Fruit fly (Drosophila melanogaster) whole organism, embryonic: ENCODE results near the gene Nup98-96.

Experiments
- ATbp ChIP-seq: fragments of 200-800 bp; sonication (Bioruptor generic); optimal IDR thresholded peaks from 2 replicates; lab custom pipeline; 2017; ENCODE audit warnings: missing biosample characterization, mild to moderate bottlenecking, missing genetic modification characterization, missing genetic modification reagents
- Bgb ChIP-seq: fragments of 200-800 bp; sonication (Bioruptor generic); IDR thresholded peaks from 2 replicates; pipeline ENCODE4 v1.3.6; 2022; ENCODE audit warnings: missing biosample characterization, missing genetic modification characterization; ENCODE audit not compliant: partially characterized antibody
- CG12236 ChIP-seq: fragments of 200-800 bp; sonication (Bioruptor generic); optimal IDR thresholded peaks from 2 replicates; lab custom pipeline; 2016; ENCODE audit warnings: missing biosample characterization, missing genetic modification characterization
- CG13287 ChIP-seq: fragments of 200-800 bp; sonication (Bioruptor generic); IDR thresholded peaks from 2 replicates; pipeline ENCODE4 v1.3.6; 2022; ENCODE audit warnings: missing biosample characterization, missing genetic modification characterization; ENCODE audit not compliant: partially characterized antibody
- CG13775 ChIP-seq: fragments of 200-800 bp; sonication (Bioruptor generic); optimal IDR thresholded peaks from 3 replicates; lab custom pipeline; 2017; ENCODE audit warnings: missing biosample characterization, mild to moderate bottlenecking, missing genetic modification characterization
- CG14667 ChIP-seq: fragments of 200-800 bp; sonication (Bioruptor generic); IDR thresholded peaks from 2 replicates; pipeline ENCODE4 v1.3.6; 2022; ENCODE audit warnings: missing biosample characterization, missing genetic modification characterization
- CG17328 ChIP-seq: fragments of 200-800 bp; sonication (Bioruptor generic); IDR thresholded peaks from 2 replicates; pipeline ENCODE4 v1.3.6; 2022; ENCODE audit warnings: missing biosample characterization, missing genetic modification characterization
- CG2712 ChIP-seq: fragments of 200-800 bp; optimal IDR thresholded peaks from 3 replicates; lab custom pipeline; 2019; ENCODE audit warnings: missing biosample characterization, mild to moderate bottlenecking, missing genetic modification characterization, moderate library complexity
- CG30403 ChIP-seq: fragments of 200-800 bp; sonication (Bioruptor generic); optimal IDR thresholded peaks from 3 replicates; lab custom pipeline; 2016; ENCODE audit warnings: missing biosample characterization, missing genetic modification characterization
- CG3995 ChIP-seq: fragments of 200-800 bp; sonication (Bioruptor generic); optimal IDR thresholded peaks from 3 replicates; lab custom pipeline; 2016; ENCODE audit warnings: missing biosample characterization, missing genetic modification characterization
- CG42726 ChIP-seq: fragments of 200-800 bp; sonication (Bioruptor generic); IDR thresholded peaks from 2 replicates; pipeline ENCODE4 v1.3.6; 2022; ENCODE audit warnings: missing biosample characterization, missing genetic modification characterization; ENCODE audit not compliant: partially characterized antibody
- CG43689 ChIP-seq: fragments of 200-800 bp; sonication (Bioruptor generic); IDR thresholded peaks from 2 replicates; pipeline ENCODE4 v1.3.6; 2022; ENCODE audit warnings: missing biosample characterization, missing genetic modification characterization
- CG5180 ChIP-seq: fragments of 200-800 bp; sonication (Bioruptor generic); optimal IDR thresholded peaks from 3 replicates; lab custom pipeline; 2017; ENCODE audit warnings: missing biosample characterization, missing genetic modification characterization, mild to moderate bottlenecking, moderate library complexity, missing genetic modification reagents
- CG6175 ChIP-seq: fragments of 200-800 bp; sonication (Bioruptor generic); IDR thresholded peaks from 3 replicates; pipeline ENCODE4 v1.3.6; 2022; ENCODE audit warnings: missing biosample characterization, missing genetic modification characterization
- CG6272 ChIP-seq: fragments of 200-800 bp; sonication (Bioruptor generic); IDR thresholded peaks from 2 replicates; pipeline ENCODE4 v1.3.6; 2022; ENCODE audit warnings: missing biosample characterization, missing genetic modification characterization
- CG6654 ChIP-seq: fragments of 200-800 bp; sonication (Bioruptor generic); optimal IDR thresholded peaks from 2 replicates; lab custom pipeline; 2017; ENCODE audit warnings: missing biosample characterization, mild to moderate bottlenecking, missing genetic modification characterization
- CG6813 ChIP-seq: fragments of 200-800 bp; sonication (Bioruptor generic); optimal IDR thresholded peaks from 2 replicates; lab custom pipeline; 2017; ENCODE audit warnings: missing biosample characterization, missing genetic modification characterization, mild to moderate bottlenecking, moderate library complexity, missing genetic modification reagents
- CG7987 ChIP-seq: fragments of 200-800 bp; sonication (Bioruptor generic); optimal IDR thresholded peaks from 2 replicates; lab custom pipeline; 2018; ENCODE audit warnings: missing biosample characterization, mild to moderate bottlenecking, missing genetic modification characterization, moderate library complexity
- CG9215 ChIP-seq: fragments of 200-800 bp; sonication (Bioruptor generic); IDR thresholded peaks from 2 replicates; pipeline ENCODE4 v1.3.6; 2022; ENCODE audit warnings: missing biosample characterization, missing genetic modification characterization
- CG9727 ChIP-seq: fragments of 200-800 bp; sonication (Bioruptor generic); optimal IDR thresholded peaks from 3 replicates; lab custom pipeline; 2017; ENCODE audit warnings: missing biosample characterization, mild to moderate bottlenecking, missing genetic modification characterization
- Kr ChIP-seq: fragments of 200-800 bp; sonication (Bioruptor generic); optimal IDR thresholded peaks from 2 replicates; lab custom pipeline; 2017; ENCODE audit warnings: missing biosample characterization, mild to moderate bottlenecking, missing genetic modification characterization
- Lim3 ChIP-seq: fragments of 200-800 bp; sonication (Bioruptor generic); IDR thresholded peaks from 2 replicates; pipeline ENCODE4 v1.3.6; 2022; ENCODE audit warnings: missing biosample characterization, missing genetic modification characterization
- Meics ChIP-seq: fragments of 200-800 bp; sonication (Bioruptor generic); optimal IDR thresholded peaks from 2 replicates; lab custom pipeline; 2017; ENCODE audit warnings: missing biosample characterization, mild to moderate bottlenecking, missing genetic modification characterization
- Nf-YA ChIP-seq: fragments of 200-800 bp; sonication (Bioruptor generic); IDR thresholded peaks from 2 replicates; pipeline ENCODE4 v1.3.6; 2022; ENCODE audit warnings: missing biosample characterization, missing genetic modification characterization
- Nf-YB ChIP-seq: fragments of 200-800 bp; sonication (Bioruptor generic); optimal IDR thresholded peaks from 3 replicates; lab custom pipeline; 2019; ENCODE audit warnings: missing biosample characterization, mild to moderate bottlenecking, missing genetic modification characterization, moderate library complexity
- Ravus ChIP-seq: fragments of 200-800 bp; sonication (Bioruptor generic); IDR thresholded peaks from 2 replicates; pipeline ENCODE4 v1.3.6; 2022; ENCODE audit warnings: missing biosample characterization, missing genetic modification characterization
- Sox100B ChIP-seq: fragments of 200-800 bp; sonication (Bioruptor generic); optimal IDR thresholded peaks from 3 replicates; lab custom pipeline; 2018; ENCODE audit warnings: missing biosample characterization, mild to moderate bottlenecking, missing genetic modification characterization
- ac ChIP-seq: fragments of 200-800 bp; sonication (Bioruptor generic); optimal IDR thresholded peaks from 3 replicates; lab custom pipeline; 2017; ENCODE audit warnings: missing biosample characterization, mild to moderate bottlenecking, missing genetic modification characterization
- al ChIP-seq: fragments of 200-800 bp; sonication (Bioruptor generic); IDR thresholded peaks from 2 replicates; pipeline ENCODE4 v1.3.6; 2022; ENCODE audit warnings: missing biosample characterization, missing genetic modification characterization
- amos ChIP-seq: fragments of 200-800 bp; sonication (Bioruptor generic); IDR thresholded peaks from 2 replicates; pipeline ENCODE4 v1.3.6; 2022; ENCODE audit warnings: missing biosample characterization, missing genetic modification characterization; ENCODE audit not compliant: partially characterized antibody
- btn ChIP-seq: fragments of 200-800 bp; sonication (Bioruptor generic); optimal IDR thresholded peaks from 2 replicates; lab custom pipeline; 2016; ENCODE audit warnings: missing biosample characterization, missing genetic modification characterization
- cad ChIP-seq: fragments of >200 bp; optimal IDR thresholded peaks from 2 replicates; lab custom pipeline; 2017; ENCODE audit warnings: missing biosample characterization, missing genetic modification characterization
- caup ChIP-seq: fragments of 200-800 bp; sonication (Bioruptor generic); optimal IDR thresholded peaks from 3 replicates; lab custom pipeline; 2017; ENCODE audit warnings: missing biosample characterization, mild to moderate bottlenecking, missing genetic modification characterization, moderate library complexity; ENCODE audit not compliant: severe bottlenecking
- chif ChIP-seq, 2 experiments: fragments of 200-800 bp; sonication (Bioruptor generic); optimal IDR thresholded peaks; 3 replicates each; lab custom pipeline; 2016; ENCODE audit warnings: missing biosample characterization in 2 of 2, missing genetic modification characterization in 2 of 2
- eve ChIP-seq, 2 experiments: fragments of >200 bp; optimal IDR thresholded peaks; 2 replicates each; lab custom pipeline; 2017; ENCODE audit warnings: missing biosample characterization in 2 of 2, missing genetic modification characterization in 2 of 2
- gcm ChIP-seq: fragments of 200-800 bp; sonication (Bioruptor generic); optimal IDR thresholded peaks from 2 replicates; lab custom pipeline; 2019; ENCODE audit warnings: missing biosample characterization, mild to moderate bottlenecking, missing genetic modification characterization, moderate library complexity
- gro ChIP-seq: fragments of 200-800 bp; sonication (Bioruptor generic); optimal IDR thresholded peaks from 2 replicates; lab custom pipeline; 2016; ENCODE audit warnings: missing biosample characterization, missing genetic modification characterization
- gsb ChIP-seq: fragments of 200-800 bp; sonication (Bioruptor generic); IDR thresholded peaks from 2 replicates; pipeline ENCODE4 v1.3.6; 2022; ENCODE audit warnings: missing biosample characterization, missing genetic modification characterization
- jing ChIP-seq: fragments of 200-800 bp; sonication (Bioruptor generic); optimal IDR thresholded peaks from 2 replicates; lab custom pipeline; 2018; ENCODE audit warnings: missing biosample characterization, mild to moderate bottlenecking, missing genetic modification characterization
- knrl ChIP-seq: fragments of 200-800 bp; sonication (Bioruptor generic); IDR thresholded peaks from 3 replicates; pipeline ENCODE4 v1.3.6; 2022; ENCODE audit warnings: missing biosample characterization, missing genetic modification characterization; ENCODE audit not compliant: partially characterized antibody
- mirr ChIP-seq: fragments of 200-800 bp; sonication (Bioruptor generic); optimal IDR thresholded peaks from 3 replicates; lab custom pipeline; 2018; ENCODE audit warnings: missing biosample characterization, mild to moderate bottlenecking, missing genetic modification characterization
- pb ChIP-seq: fragments of 200-800 bp; sonication (Bioruptor generic); optimal IDR thresholded peaks from 3 replicates; lab custom pipeline; 2016; ENCODE audit warnings: missing biosample characterization, missing genetic modification characterization
- psq ChIP-seq: fragments of 200-800 bp; sonication (Bioruptor generic); optimal IDR thresholded peaks from 2 replicates; lab custom pipeline; 2017; ENCODE audit warnings: missing biosample characterization, missing genetic modification characterization
- pum ChIP-seq: fragments of 200-800 bp; sonication (Bioruptor generic); optimal IDR thresholded peaks from 2 replicates; lab custom pipeline; 2016; ENCODE audit warnings: missing biosample characterization, missing genetic modification characterization
- ranshi ChIP-seq: fragments of 200-800 bp; sonication (Bioruptor generic); IDR thresholded peaks from 2 replicates; pipeline ENCODE4 v1.3.6; 2022; ENCODE audit warnings: missing biosample characterization, missing genetic modification characterization
- sd ChIP-seq: fragments of 200-800 bp; sonication (Bioruptor generic); optimal IDR thresholded peaks from 3 replicates; lab custom pipeline; 2018; ENCODE audit warnings: missing biosample characterization, mild to moderate bottlenecking, missing genetic modification characterization, moderate library complexity
- sens ChIP-seq: fragments of 200-800 bp; sonication (Bioruptor generic); peaks from one replicate; lab custom pipeline; 2016; ENCODE audit warnings: missing biosample characterization, missing genetic modification characterization
- trem ChIP-seq: fragments of 200-800 bp; optimal IDR thresholded peaks from 3 replicates; lab custom pipeline; 2019; ENCODE audit warnings: missing biosample characterization, mild to moderate bottlenecking, missing genetic modification characterization, moderate library complexity
- wek ChIP-seq: fragments of 200-800 bp; sonication (Bioruptor generic); optimal IDR thresholded peaks from 3 replicates; lab custom pipeline; 2018; ENCODE audit warnings: missing biosample characterization, mild to moderate bottlenecking, missing genetic modification characterization, moderate library complexity

The Nup98-96 gene

DNA sequence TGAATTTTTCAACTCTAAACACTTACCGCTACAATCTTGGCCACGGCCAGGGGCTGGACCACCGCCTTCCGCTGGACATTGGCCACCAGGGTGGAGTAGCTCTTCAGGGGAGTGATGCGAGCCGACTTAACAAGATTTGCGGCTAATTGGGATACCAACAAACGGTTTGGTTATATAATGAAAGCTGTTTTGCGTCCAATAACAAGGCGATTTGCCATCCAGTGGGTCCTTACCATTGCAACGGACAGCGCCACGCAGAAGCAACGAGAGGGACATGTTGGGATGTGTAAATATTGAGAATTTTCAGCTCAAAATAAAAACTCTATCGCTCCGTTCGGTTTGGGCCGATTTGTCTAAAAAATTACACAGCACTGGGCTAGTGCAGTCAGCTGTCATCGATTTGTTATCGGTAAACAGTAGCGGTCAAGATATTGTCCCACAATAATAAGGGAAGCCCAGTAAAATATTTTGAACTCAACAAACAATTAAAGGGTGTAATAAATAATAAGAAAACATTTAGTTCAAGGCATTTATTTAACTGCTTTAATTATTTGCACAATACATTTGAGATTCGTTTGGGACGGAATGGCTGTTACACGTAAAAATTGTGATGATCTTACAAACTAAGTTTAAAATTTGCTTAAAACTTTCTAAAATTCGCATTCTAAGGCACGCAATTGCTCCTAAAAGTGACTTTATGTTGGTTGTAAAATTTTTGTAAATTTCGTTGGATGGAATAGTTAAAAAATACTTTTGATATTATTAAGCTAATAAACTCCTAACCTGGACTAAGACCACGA is 21.0 kb downstream of the Nup98-96 start, which contains the start of gene SdhD (continued):
- TF ChIP-seq CG7987 (GFP tag; lab: Kevin White, UChicago) = peak; percentile 40
- no peak for TF ChIP-seq ATbp (GFP tag; lab: Kevin White, UChicago)
- peak; percentile 27 for TF ChIP-seq wek (GFP tag; lab: Kevin White, UChicago)
- no peak for TF ChIP-seq ac (GFP tag; lab: Kevin White, UChicago)
- TF ChIP-seq CG6813 (GFP tag; lab: Kevin White, UChicago) = no peak
- TF ChIP-seq Kr (GFP tag; lab: Kevin White, UChicago) = no peak
- peak; percentile 24 for TF ChIP-seq CG2712 (tag; lab: Kevin White, UChicago)
- no peak for TF ChIP-seq gcm (GFP tag; lab: Kevin White, UChicago)
- TF ChIP-seq CG6654 (GFP tag; lab: Kevin White, UChicago) = no peak
- no peak for TF ChIP-seq CG6175 (GFP tag; lab: Robert Waterston, UW)
- TF ChIP-seq CG17328 (GFP tag; lab: Robert Waterston, UW) = no peak; the same call in 1 of the 2 replicates
- peak; percentile 31 for TF ChIP-seq CG3995
- no peak for TF ChIP-seq chif (GFP tag; optimal IDR thresholded peaks at IDR 0.05; lab: Kevin White, UChicago)
- TF ChIP-seq CG12236 = no peak
- TF ChIP-seq CG13287 (GFP tag; lab: Robert Waterston, UW) = peak; percentile 72
- TF ChIP-seq eve (GFP tag; optimal IDR thresholded peaks at IDR 0.05; lab: Kevin White, UChicago) = no peak
- TF ChIP-seq amos = peak; percentile 58; the same call in 1 of the 2 replicates
- no peak for TF ChIP-seq mirr (GFP tag; lab: Kevin White, UChicago)
- no peak for TF ChIP-seq sd (tag; lab: Kevin White, UChicago)
- TF ChIP-seq Lim3 = no peak
- peak; percentile 36 for TF ChIP-seq trem (tag; lab: Kevin White, UChicago)
- TF ChIP-seq CG13775 (GFP tag; lab: Kevin White, UChicago) = no peak
- TF ChIP-seq CG42726 (GFP tag; lab: Robert Waterston, UW) = no peak
- TF ChIP-seq CG43689 (GFP tag; lab: Robert Waterston, UW) = no peak
- no peak for TF ChIP-seq psq (GFP tag; lab: Kevin White, UChicago)
- TF ChIP-seq gsb (GFP tag; lab: Robert Waterston, UW) = no peak
- peak; percentile 66 for TF ChIP-seq Bgb (GFP tag; lab: Robert Waterston, UW)
- no peak for TF ChIP-seq caup
- TF ChIP-seq gro (GFP tag; lab: Kevin White, UChicago) = no peak
- TF ChIP-seq Nf-YA (GFP tag; lab: Robert Waterston, UW) = no peak
- peak; percentile 86 for TF ChIP-seq sens (GFP tag; lab: Kevin White, UChicago)
- no peak for TF ChIP-seq Nf-YB
- no peak for TF ChIP-seq Sox100B (GFP tag; lab: Kevin White, UChicago)
- TF ChIP-seq cad = no peak
- TF ChIP-seq pum = no peak
- no peak for TF ChIP-seq CG6272 (GFP tag; lab: Robert Waterston, UW)
- peak; percentile 19 for TF ChIP-seq CG30403
- TF ChIP-seq Ravus (GFP tag; lab: Robert Waterston, UW) = no peak
- TF ChIP-seq pb (GFP tag; lab: Kevin White, UChicago) = no peak
- no peak for TF ChIP-seq CG14667 (GFP tag; lab: Robert Waterston, UW)
- TF ChIP-seq btn (GFP tag; lab: Kevin White, UChicago) = no peak
- peak; percentile 34 for TF ChIP-seq Meics (GFP tag; lab: Kevin White, UChicago)
- TF ChIP-seq ranshi (GFP tag; lab: Robert Waterston, UW) = peak; percentile 33; the same call in 1 of the 2 replicates
- TF ChIP-seq jing (GFP tag; lab: Kevin White, UChicago) = no peak
- TF ChIP-seq CG9727 = no peak
- TF ChIP-seq knrl = no peak
- TF ChIP-seq CG9215 (GFP tag; lab: Robert Waterston, UW) = no peak
- no peak for TF ChIP-seq CG5180 (GFP tag; lab: Kevin White, UChicago)
- no peak for TF ChIP-seq al
